Fruit fly (Drosophila melanogaster): ENCODE data around the gene CG6974.

dm6 chr3R:15095550-15096031, 16.5 kb upstream of the CG6974 start, which contains the start of gene CG6966:
- peak; percentile 72 for TF ChIP-seq TFAM (GFP tag; optimal IDR thresholded peaks at IDR 0.05)
- TF ChIP-seq CoRest (tag; optimal IDR thresholded peaks at IDR 0.05) = peak; percentile 97
- no peak for TF ChIP-seq bowl (GFP tag; IDR thresholded peaks at IDR 0.05)
- no peak for TF ChIP-seq Dbx (GFP tag; IDR thresholded peaks at IDR 0.05)
- peak; percentile 87 for TF ChIP-seq Asciz (GFP tag; optimal IDR thresholded peaks at IDR 0.05)
- TF ChIP-seq phol (tag; optimal IDR thresholded peaks at IDR 0.05) = peak; percentile 93
- TF ChIP-seq Gug (GFP tag; IDR thresholded peaks at IDR 0.05) = peak; percentile 95
- peak; percentile 93 for TF ChIP-seq CG9727 (GFP tag; optimal IDR thresholded peaks at IDR 0.05)
- no peak for TF ChIP-seq CG17361 (GFP tag; IDR thresholded peaks at IDR 0.05)

All from whole organism, embryonic.